Worm (Caenorhabditis elegans) whole organism, young adult: ENCODE measurements around the gene spe-6.

ENCODE experiments used
- B0035.1 ChIP-seq: sonication (generic microtip); optimal IDR thresholded peaks from 2 replicates; lab custom pipeline; 2016; ENCODE audit warnings: missing genetic modification characterization, mild to moderate bottlenecking, missing compliant biosample characterization, missing genotype, missing genetic modification reagents
- B0336.3 ChIP-seq: fragments of 200-800 bp; sonication (Bioruptor generic); IDR thresholded peaks from 2 replicates; pipeline ENCODE4 v1.3.6; 2022; ENCODE audit warnings: missing genetic modification characterization, missing compliant biosample characterization
- C06A6.2 ChIP-seq: fragments of 200-800 bp; sonication (Bioruptor generic); conservative IDR thresholded peaks from 2 replicates; pipeline ENCODE4 v1.3.6; 2022; ENCODE audit warnings: missing genetic modification characterization, missing compliant biosample characterization
- F52B5.7 ChIP-seq: sonication (generic microtip); optimal IDR thresholded peaks from 2 replicates; lab custom pipeline; 2016; ENCODE audit warnings: mild to moderate bottlenecking, missing genetic modification characterization, missing compliant biosample characterization
- K12H6.12 ChIP-seq: fragments of 200-800 bp; sonication (Bioruptor generic); optimal IDR thresholded peaks from 2 replicates; lab custom pipeline; 2018; ENCODE audit warnings: mild to moderate bottlenecking, missing genetic modification characterization, missing compliant biosample characterization
- Y53G8AR.9 ChIP-seq: fragments of 200-800 bp; sonication (Bioruptor generic); conservative IDR thresholded peaks from 2 replicates; pipeline ENCODE4 v1.3.6; 2022; ENCODE audit warnings: missing genetic modification reagents, missing genetic modification characterization, missing compliant biosample characterization
- Y67H2A.10 ChIP-seq: fragments of 200-800 bp; sonication (Bioruptor generic); conservative IDR thresholded peaks from 2 replicates; pipeline ENCODE4 v1.3.6; 2022; ENCODE audit warnings: missing genetic modification reagents, missing genetic modification characterization, missing compliant biosample characterization
- atf-7 ChIP-seq: sonication (generic microtip); optimal IDR thresholded peaks from 2 replicates; lab custom pipeline; 2017; ENCODE audit warnings: mild to moderate bottlenecking, missing genetic modification characterization, missing compliant biosample characterization
- athp-1 ChIP-seq: sonication (generic microtip); optimal IDR thresholded peaks from 2 replicates; lab custom pipeline; 2017; ENCODE audit warnings: mild to moderate bottlenecking, missing genetic modification characterization, missing compliant biosample characterization
- attf-5 ChIP-seq: fragments of 200-800 bp; sonication (Bioruptor generic); optimal IDR thresholded peaks from 2 replicates; lab custom pipeline; 2018; ENCODE audit warnings: mild to moderate bottlenecking, missing genetic modification characterization, missing compliant biosample characterization
- attf-6 ChIP-seq: fragments of 200-800 bp; sonication (Bioruptor generic); IDR thresholded peaks from 2 replicates; pipeline ENCODE4 v1.3.6; 2022; ENCODE audit warnings: missing genetic modification reagents, missing genetic modification characterization, missing compliant biosample characterization
- bed-1 ChIP-seq: fragments of 200-800 bp; sonication (Bioruptor generic); IDR thresholded peaks from 2 replicates; pipeline ENCODE4 v1.3.6; 2022; ENCODE audit warnings: missing genetic modification reagents, missing genetic modification characterization, missing compliant biosample characterization
- bed-2 ChIP-seq: fragments of 200-800 bp; sonication (Bioruptor generic); IDR thresholded peaks from 2 replicates; pipeline ENCODE4 v1.3.6; 2022; ENCODE audit warnings: missing genetic modification reagents, missing genetic modification characterization, missing compliant biosample characterization
- ceh-100 ChIP-seq: fragments of 200-800 bp; sonication (Bioruptor generic); IDR thresholded peaks from 2 replicates; pipeline ENCODE4 v1.3.6; 2022; ENCODE audit warnings: missing genetic modification reagents, missing genetic modification characterization, missing compliant biosample characterization
- ceh-27 ChIP-seq: fragments of 200-800 bp; sonication (Bioruptor generic); optimal IDR thresholded peaks from 2 replicates; lab custom pipeline; 2018; ENCODE audit warnings: mild to moderate bottlenecking, missing genetic modification characterization, moderate library complexity, missing compliant biosample characterization
- ceh-40 ChIP-seq: fragments of 200-800 bp; sonication (Bioruptor generic); IDR thresholded peaks from 2 replicates; pipeline ENCODE4 v1.3.6; 2022; ENCODE audit warnings: missing genetic modification characterization, missing compliant biosample characterization
- ceh-79 ChIP-seq: sonication (generic microtip); optimal IDR thresholded peaks from 2 replicates; lab custom pipeline; 2017; ENCODE audit warnings: mild to moderate bottlenecking, missing genetic modification characterization, missing compliant biosample characterization
- ceh-91 ChIP-seq: fragments of 200-800 bp; sonication (Bioruptor generic); IDR thresholded peaks from 2 replicates; pipeline ENCODE4 v1.3.6; 2022; ENCODE audit warnings: missing genetic modification reagents, missing genetic modification characterization, missing compliant biosample characterization
- chd-7 ChIP-seq: sonication (generic microtip); optimal IDR thresholded peaks from 2 replicates; lab custom pipeline; 2016; ENCODE audit warnings: mild to moderate bottlenecking, missing genetic modification characterization, moderate library complexity, missing compliant biosample characterization
- dpff-1 ChIP-seq: sonication (generic microtip); optimal IDR thresholded peaks from 2 replicates; lab custom pipeline; 2017; ENCODE audit warnings: mild to moderate bottlenecking, missing genetic modification characterization, missing compliant biosample characterization
- egl-44 ChIP-seq: fragments of 200-800 bp; sonication (Bioruptor generic); IDR thresholded peaks from 2 replicates; pipeline ENCODE4 v1.3.6; 2022; ENCODE audit warnings: missing genetic modification reagents, missing genetic modification characterization, missing compliant biosample characterization
- egrh-3 ChIP-seq: fragments of 200-800 bp; sonication (Bioruptor generic); IDR thresholded peaks from 2 replicates; pipeline ENCODE4 v1.3.6; 2022; ENCODE audit warnings: missing genetic modification reagents, missing genetic modification characterization, missing compliant biosample characterization
- gei-17 ChIP-seq: fragments of 200-800 bp; sonication (Bioruptor generic); optimal IDR thresholded peaks from 2 replicates; lab custom pipeline; 2018; ENCODE audit warnings: mild to moderate bottlenecking, missing genetic modification characterization, missing compliant biosample characterization
- hlh-26 ChIP-seq: fragments of 200-800 bp; sonication (Bioruptor generic); conservative IDR thresholded peaks from 2 replicates; pipeline ENCODE4 v1.3.6; 2022; ENCODE audit warnings: missing genetic modification reagents, missing genetic modification characterization, missing compliant biosample characterization
- hmg-1.2 ChIP-seq: fragments of 200-800 bp; sonication (Bioruptor generic); IDR thresholded peaks from 2 replicates; pipeline ENCODE4 v1.3.6; 2022; ENCODE audit warnings: missing genetic modification reagents, missing genetic modification characterization, missing compliant biosample characterization
- hmg-20 ChIP-seq: fragments of 200-800 bp; sonication (Bioruptor generic); IDR thresholded peaks from 2 replicates; pipeline ENCODE4 v1.3.6; 2022; ENCODE audit warnings: missing genetic modification reagents, missing genetic modification characterization, missing compliant biosample characterization
- let-526 ChIP-seq: fragments of 200-800 bp; sonication (Bioruptor generic); IDR thresholded peaks from 2 replicates; pipeline ENCODE4 v1.3.6; 2022; ENCODE audit warnings: missing genetic modification reagents, missing genetic modification characterization, missing compliant biosample characterization
- let-607 ChIP-seq, 2 experiments: fragments of 200-800 bp in 1 of 2; sonication (Bioruptor generic) in 1 of 2; sonication (generic microtip) in 1 of 2; optimal IDR thresholded peaks; 2 replicates each; lab custom pipeline; 2016 to 2018; ENCODE audit warnings: mild to moderate bottlenecking in 2 of 2, missing compliant biosample characterization in 2 of 2, missing genetic modification characterization in 2 of 2, moderate library complexity in 2 of 2, missing genotype in 1 of 2
- lin-40 ChIP-seq: sonication (generic microtip); optimal IDR thresholded peaks from 2 replicates; lab custom pipeline; 2016; ENCODE audit warnings: missing genetic modification characterization, mild to moderate bottlenecking, missing compliant biosample characterization, missing genotype, missing genetic modification reagents
- lin-54 ChIP-seq: fragments of 200-800 bp; sonication (Bioruptor generic); optimal IDR thresholded peaks from 2 replicates; lab custom pipeline; 2018; ENCODE audit warnings: mild to moderate bottlenecking, missing genetic modification characterization, missing compliant biosample characterization
- lir-1 ChIP-seq: fragments of 200-800 bp; sonication (Bioruptor generic); conservative IDR thresholded peaks from 2 replicates; pipeline ENCODE4 v1.3.6; 2022; ENCODE audit warnings: missing genetic modification reagents, missing genetic modification characterization, missing compliant biosample characterization
- madf-10 ChIP-seq: sonication (generic microtip); optimal IDR thresholded peaks from 2 replicates; lab custom pipeline; 2016; ENCODE audit warnings: mild to moderate bottlenecking, missing genetic modification characterization, missing compliant biosample characterization
- mes-4 ChIP-seq: sonication (generic microtip); optimal IDR thresholded peaks from 2 replicates; lab custom pipeline; 2016; ENCODE audit warnings: missing genotype, missing genetic modification characterization, missing compliant biosample characterization
- nfya-1 ChIP-seq: sonication (generic microtip); optimal IDR thresholded peaks from 2 replicates; lab custom pipeline; 2017; ENCODE audit warnings: antibody characterized with exemption, missing compliant biosample characterization, missing genetic modification characterization, borderline replicate concordance; ENCODE audit not compliant: insufficient read depth
- nfyb-1 ChIP-seq: fragments of 200-800 bp; sonication (Bioruptor generic); IDR thresholded peaks from 2 replicates; pipeline ENCODE4 v1.3.6; 2022; ENCODE audit warnings: missing genetic modification reagents, missing genetic modification characterization, missing compliant biosample characterization
- pha-4 ChIP-seq: fragments of 150-350 bp; sonication (generic microtip); optimal IDR thresholded peaks from 2 replicates; lab custom pipeline; 2014; ENCODE audit warnings: missing biosample characterization, missing genetic modification reagents, missing genetic modification characterization
- sdz-38 ChIP-seq: sonication (generic microtip); optimal IDR thresholded peaks from 2 replicates; lab custom pipeline; 2016; ENCODE audit warnings: missing genotype, missing genetic modification characterization, missing compliant biosample characterization
- snpc-1.3 ChIP-seq: sonication (generic microtip); optimal IDR thresholded peaks from 2 replicates; lab custom pipeline; 2017; ENCODE audit warnings: missing genetic modification characterization, mild to moderate bottlenecking, missing compliant biosample characterization, antibody characterized with exemption, moderate library complexity, missing genotype, missing genetic modification reagents; ENCODE audit not compliant: insufficient read depth
- snpc-4 ChIP-seq, 5 experiments: fragments of 150-350 bp in 1 of 5; sonication (generic microtip) in 4 of 5; optimal IDR thresholded peaks; 2 replicates each; lab custom pipeline; 2014 to 2018; ENCODE audit warnings: missing genetic modification characterization in 5 of 5, missing biosample characterization in 3 of 5, antibody characterized with exemption in 2 of 5, mild to moderate bottlenecking in 2 of 5, missing compliant biosample characterization in 2 of 5, missing genotype in 2 of 5, moderate library complexity in 2 of 5, missing genetic modification reagents in 1 of 5
- somi-1 ChIP-seq: fragments of 200-800 bp; sonication (Bioruptor generic); optimal IDR thresholded peaks from 2 replicates; lab custom pipeline; 2018; ENCODE audit warnings: mild to moderate bottlenecking, missing genetic modification characterization, missing compliant biosample characterization
- tbp1 ChIP-seq: fragments of 200-800 bp; sonication (Bioruptor generic); optimal IDR thresholded peaks from 2 replicates; lab custom pipeline; 2018; ENCODE audit warnings: mild to moderate bottlenecking, missing genetic modification characterization, missing compliant biosample characterization
- unc-130 ChIP-seq: sonication (generic microtip); optimal IDR thresholded peaks from 2 replicates; lab custom pipeline; 2016; ENCODE audit warnings: missing genetic modification reagents, missing genetic modification characterization, missing compliant biosample characterization
- xnd-1 ChIP-seq: sonication (generic microtip); optimal IDR thresholded peaks from 2 replicates; lab custom pipeline; 2016; ENCODE audit warnings: missing genotype, missing genetic modification reagents, missing genetic modification characterization, missing compliant biosample characterization
- zfh-2 ChIP-seq: fragments of 200-800 bp; sonication (Bioruptor generic); conservative IDR thresholded peaks from 2 replicates; pipeline ENCODE4 v1.3.6; 2022; ENCODE audit warnings: missing genetic modification reagents, missing genetic modification characterization, missing compliant biosample characterization
- ztf-26 ChIP-seq: sonication (generic microtip); optimal IDR thresholded peaks from 2 replicates; lab custom pipeline; 2017; ENCODE audit warnings: missing genetic modification characterization, missing compliant biosample characterization
- ztf-6 ChIP-seq: fragments of 200-800 bp; sonication (Bioruptor generic); IDR thresholded peaks from 2 replicates; pipeline ENCODE4 v1.3.6; 2022; ENCODE audit warnings: missing genetic modification reagents, missing genetic modification characterization, missing compliant biosample characterization

spe-6 gene

ce11 chrIII:11463726-11464125 lies 41.6 kb upstream of the spe-6 start (continued):
- peak; percentile 6 for TF ChIP-seq tbp1 (GFP tag; lab: Kevin White, UChicago)
- no peak for TF ChIP-seq egl-44 (GFP tag; lab: Robert Waterston, UW)
- TF ChIP-seq atf-7 (tag; lab: Kevin White, UChicago) = peak; percentile 27
- TF ChIP-seq Y67H2A.10 = no peak
- TF ChIP-seq let-607 (tag; optimal IDR thresholded peaks at IDR 0.05; lab: Kevin White, UChicago) = peak in 1 of 2 experiments; percentile 57
- TF ChIP-seq F52B5.7 (tag; lab: Kevin White, UChicago) = peak; percentile 46
- peak; percentile 93 for TF ChIP-seq snpc-4 (GFP tag; optimal IDR thresholded peaks at IDR 0.05; lab: Kevin White, UChicago)
- peak; percentile 98 to 99 (median 99) for TF ChIP-seq snpc-4 (tag; optimal IDR thresholded peaks at IDR 0.05; lab: Kevin White, UChicago)
- peak; percentile 22 for TF ChIP-seq athp-1 (tag; lab: Kevin White, UChicago)
- peak; percentile 59 for TF ChIP-seq ceh-79 (tag; lab: Kevin White, UChicago)
- peak; percentile 32 for TF ChIP-seq ceh-27 (GFP tag; lab: Kevin White, UChicago)
- TF ChIP-seq ceh-91 = no peak
- TF ChIP-seq Y53G8AR.9 (GFP tag; lab: Robert Waterston, UW) = 0 out of 2 replicates have a peak, but pooled peaks have one; percentile 35
- TF ChIP-seq lin-40 (tag; lab: Kevin White, UChicago) = peak; percentile 62
- TF ChIP-seq gei-17 (GFP tag; lab: Kevin White, UChicago) = no peak
- no peak for TF ChIP-seq bed-2 (GFP tag; lab: Robert Waterston, UW)
- TF ChIP-seq B0336.3 (GFP tag; lab: Robert Waterston, UW) = peak; percentile 80
- TF ChIP-seq attf-6 (GFP tag; lab: Robert Waterston, UW) = no peak
- TF ChIP-seq hmg-1.2 (GFP tag; lab: Robert Waterston, UW) = peak; percentile 73
- no peak for TF ChIP-seq ceh-40 (GFP tag; lab: Robert Waterston, UW)
- TF ChIP-seq chd-7 (tag; lab: Kevin White, UChicago) = peak; percentile 49
- TF ChIP-seq pha-4 (tag; lab: Kevin White, UChicago) = no peak
- 0 out of 2 replicates have a peak, but pooled peaks have one; percentile 35 for TF ChIP-seq lir-1 (GFP tag; lab: Robert Waterston, UW)
- TF ChIP-seq bed-1 = no peak
- TF ChIP-seq attf-5 (GFP tag; lab: Kevin White, UChicago) = peak; percentile 33
- TF ChIP-seq lin-54 (GFP tag; lab: Kevin White, UChicago) = peak; percentile 18
- TF ChIP-seq ztf-26 (tag; lab: Kevin White, UChicago) = peak; percentile 66
- peak; percentile 72 for TF ChIP-seq madf-10 (tag; lab: Kevin White, UChicago)
- no peak for TF ChIP-seq xnd-1

- TF ChIP-seq ztf-6 (no peak), tbp1 (GFP tag; lab: Kevin White, UChicago) (no peak), hmg-20 (GFP tag; lab: Robert Waterston, UW) (no peak), K12H6.12 (tag; lab: Kevin White, UChicago) (no peak), sdz-38 (no peak), ceh-27 (GFP tag; lab: Kevin White, UChicago) (no peak), let-526 (GFP tag; lab: Robert Waterston, UW) (no peak), B0035.1 (tag; lab: Kevin White, UChicago) (no peak), snpc-1.3 (no peak), ceh-100 (no peak), mes-4 (tag; lab: Kevin White, UChicago) (no peak), ceh-40 (GFP tag; lab: Robert Waterston, UW) (no peak), nfyb-1 (GFP tag; lab: Robert Waterston, UW) (no peak), somi-1 (GFP tag; lab: Kevin White, UChicago) (no peak), nfya-1 (tag; lab: Kevin White, UChicago) (no peak), egl-44 (GFP tag; lab: Robert Waterston, UW) (no peak), dpff-1 (tag; lab: Kevin White, UChicago) (no peak), unc-130 (GFP tag; lab: Kevin White, UChicago) (no peak), zfh-2 (GFP tag; lab: Robert Waterston, UW) (no peak), hlh-26 (GFP tag; lab: Robert Waterston, UW) (no peak), egrh-3 (GFP tag; lab: Robert Waterston, UW) (no peak), gei-17 (GFP tag; lab: Kevin White, UChicago) (no peak), C06A6.2 (GFP tag; lab: Robert Waterston, UW) (no peak)
Measured at ce11 chrIII:11465394-11465948, 39.8 kb upstream of the spe-6 start.
